Worm (Caenorhabditis elegans): Measurements from ENCODE around the gene pro-2.
"Not testable (repeated sequence)": the region's sequence is repeated elsewhere in the genome, so short reads cannot be mapped to it uniquely, and the experiment has no call there.

- TF ChIP-seq nhr-11 (tag; optimal IDR thresholded peaks at IDR 0.05); nhr-25 (tag; optimal IDR thresholded peaks at IDR 0.05); sea-2 (GFP tag; optimal IDR thresholded peaks at IDR 0.05); jun-1 (tag; optimal IDR thresholded peaks at IDR 0.05); fkh-10 (GFP tag; optimal IDR thresholded peaks at IDR 0.05); ceh-82 (tag; optimal IDR thresholded peaks at IDR 0.05); nhr-28 (tag; optimal IDR thresholded peaks at IDR 0.05); elt-1 (tag; optimal IDR thresholded peaks at IDR 0.05); nhr-76 (tag; optimal IDR thresholded peaks at IDR 0.05); nhr-237 (tag; optimal IDR thresholded peaks at IDR 0.05); ama-1 (optimal IDR thresholded peaks at IDR 0.05); pha-4 (tag; optimal IDR thresholded peaks at IDR 0.05): not testable (repeated sequence)
- TF ChIP-seq nhr-43 (tag; optimal IDR thresholded peaks at IDR 0.05; ENCODE audit: poor library complexity, severe bottlenecking): peak; percentile 64
Observed at ce11 chrII:10302141-10302574, 42.8 kb downstream of the pro-2 start.

Data from whole organism, L3 larva.